Worm (Caenorhabditis elegans) whole organism, L4 larva: Measurements from ENCODE around the gene C06E1.9.

ENCODE experiments used
- D1046.2 ChIP-seq: fragments of 200-800 bp; sonication (Bioruptor generic); IDR thresholded peaks from 2 replicates; pipeline ENCODE4 v1.3.6; 2022; ENCODE audit warnings: missing genetic modification characterization, missing compliant biosample characterization
- F26F4.8 ChIP-seq: fragments of 200-800 bp; sonication (Bioruptor generic); conservative IDR thresholded peaks from 2 replicates; pipeline ENCODE4 v1.3.6; 2022; ENCODE audit warnings: missing genetic modification characterization, missing compliant biosample characterization
- F44E2.7 ChIP-seq: fragments of 200-800 bp; sonication (Bioruptor generic); IDR thresholded peaks from 2 replicates; pipeline ENCODE4 v2.1.2; 2022; ENCODE audit warnings: missing genetic modification characterization, missing compliant biosample characterization
- R02D3.7 ChIP-seq: fragments of 150-350 bp; sonication (generic microtip); optimal IDR thresholded peaks from 3 replicates; lab custom pipeline; 2014; ENCODE audit warnings: missing biosample characterization, missing genetic modification characterization
- T20F7.1 ChIP-seq: fragments of 200-800 bp; sonication (Bioruptor generic); optimal IDR thresholded peaks from 2 replicates; lab custom pipeline; 2018; ENCODE audit warnings: mild to moderate bottlenecking, missing genetic modification characterization, missing compliant biosample characterization
- T26A8.4 ChIP-seq: fragments of 200-800 bp; sonication (Bioruptor generic); IDR thresholded peaks from 2 replicates; pipeline ENCODE4 v1.3.6; 2022; ENCODE audit warnings: missing genetic modification characterization, missing compliant biosample characterization
- Y5F2A.4 ChIP-seq: fragments of 200-800 bp; sonication (Bioruptor generic); optimal IDR thresholded peaks from 2 replicates; lab custom pipeline; 2018; ENCODE audit warnings: mild to moderate bottlenecking, missing genetic modification characterization, missing compliant biosample characterization
- Y75B8A.6 ChIP-seq: fragments of 200-800 bp; sonication (Bioruptor generic); IDR thresholded peaks from 2 replicates; pipeline ENCODE4 v1.3.6; 2022; ENCODE audit warnings: missing genetic modification reagents, missing genetic modification characterization, missing compliant biosample characterization
- aha-1 ChIP-seq: fragments of 150-350 bp; peaks from one replicate; lab custom pipeline; 2014; ENCODE audit warnings: missing biosample characterization, missing genetic modification characterization
- aly-2 ChIP-seq: sonication (generic microtip); optimal IDR thresholded peaks from 2 replicates; lab custom pipeline; 2018; ENCODE audit warnings: missing biosample characterization, missing genetic modification characterization
- ceh-20 ChIP-seq: fragments of 200-800 bp; sonication (Bioruptor generic); IDR thresholded peaks from 2 replicates; pipeline ENCODE4 v1.3.6; 2022; ENCODE audit warnings: missing genetic modification reagents, missing genetic modification characterization, missing compliant biosample characterization
- ceh-28 ChIP-seq: fragments of 150-350 bp; optimal IDR thresholded peaks from 2 replicates; lab custom pipeline; 2014; ENCODE audit warnings: missing biosample characterization, missing genetic modification reagents, missing genetic modification characterization
- ceh-44 ChIP-seq: fragments of 200-800 bp; sonication (Bioruptor generic); IDR thresholded peaks from 2 replicates; pipeline ENCODE4 v1.3.6; 2022; ENCODE audit warnings: missing genetic modification reagents, missing genetic modification characterization, missing compliant biosample characterization
- ceh-62 ChIP-seq: sonication (generic microtip); optimal IDR thresholded peaks from 2 replicates; lab custom pipeline; 2017; ENCODE audit warnings: missing biosample characterization, missing genetic modification characterization
- ctbp-1 ChIP-seq: fragments of 200-800 bp; sonication (Bioruptor generic); IDR thresholded peaks from 2 replicates; pipeline ENCODE4 v1.3.6; 2022; ENCODE audit warnings: missing genetic modification reagents, missing genetic modification characterization, missing compliant biosample characterization
- daf-16 ChIP-seq, 3 experiments: sonication (generic microtip); optimal IDR thresholded peaks; 2 replicates each; lab custom pipeline; 2016 to 2017; ENCODE audit warnings: missing genetic modification characterization in 3 of 3, missing genetic modification reagents in 3 of 3, mild to moderate bottlenecking in 2 of 3, missing compliant biosample characterization in 2 of 3, missing biosample characterization in 1 of 3, moderate library complexity in 1 of 3
- dmd-8 ChIP-seq: fragments of 200-800 bp; sonication (Bioruptor generic); IDR thresholded peaks from 2 replicates; pipeline ENCODE4 v1.3.6; 2022; ENCODE audit warnings: missing genetic modification characterization, missing compliant biosample characterization
- dmd-9 ChIP-seq: fragments of 200-800 bp; sonication (Bioruptor generic); IDR thresholded peaks from 2 replicates; pipeline ENCODE4 v1.3.6; 2022; ENCODE audit warnings: missing genetic modification reagents, missing genetic modification characterization, missing compliant biosample characterization
- dve-1 ChIP-seq: sonication (generic microtip); optimal IDR thresholded peaks from 2 replicates; lab custom pipeline; 2017; ENCODE audit warnings: antibody characterized with exemption, mild to moderate bottlenecking, missing genetic modification characterization, missing compliant biosample characterization; ENCODE audit not compliant: insufficient read depth
- egl-43 ChIP-seq: fragments of 200-800 bp; sonication (Bioruptor generic); IDR thresholded peaks from 2 replicates; pipeline ENCODE4 v1.3.6; 2022; ENCODE audit warnings: missing genetic modification reagents, missing genetic modification characterization, missing compliant biosample characterization
- hlh-30 ChIP-seq: sonication (generic microtip); optimal IDR thresholded peaks from 2 replicates; lab custom pipeline; 2017; ENCODE audit warnings: antibody characterized with exemption, mild to moderate bottlenecking, missing genetic modification characterization, missing compliant biosample characterization; ENCODE audit not compliant: insufficient read depth
- hmg-1.1 ChIP-seq: fragments of 200-800 bp; sonication (Bioruptor generic); IDR thresholded peaks from 2 replicates; pipeline ENCODE4 v1.3.6; 2022; ENCODE audit warnings: missing genetic modification reagents, missing genetic modification characterization, missing compliant biosample characterization
- lim-7 ChIP-seq: fragments of 200-800 bp; sonication (Bioruptor generic); IDR thresholded peaks from 2 replicates; pipeline ENCODE4 v1.3.6; 2022; ENCODE audit warnings: missing genetic modification characterization, missing compliant biosample characterization
- lin-38 ChIP-seq: fragments of 200-800 bp; sonication (Bioruptor generic); IDR thresholded peaks from 2 replicates; pipeline ENCODE4 v1.3.6; 2022; ENCODE audit warnings: missing genetic modification reagents, missing genetic modification characterization, missing compliant biosample characterization
- lir-3 ChIP-seq: sonication (generic microtip); optimal IDR thresholded peaks from 2 replicates; lab custom pipeline; 2016; ENCODE audit warnings: mild to moderate bottlenecking, missing genetic modification characterization, missing compliant biosample characterization
- mes-2 ChIP-seq: sonication (generic microtip); optimal IDR thresholded peaks from 2 replicates; lab custom pipeline; 2016; ENCODE audit warnings: missing genotype, mild to moderate bottlenecking, missing genetic modification characterization, missing compliant biosample characterization; ENCODE audit not compliant: poor library complexity, severe bottlenecking
- nhr-28 ChIP-seq: fragments of 150-350 bp; optimal IDR thresholded peaks from 2 replicates; lab custom pipeline; 2014; ENCODE audit warnings: missing biosample characterization, missing genetic modification characterization
- nhr-41 ChIP-seq: fragments of 200-800 bp; sonication (Bioruptor generic); IDR thresholded peaks from 2 replicates; pipeline ENCODE4 v1.3.6; 2022; ENCODE audit warnings: missing genetic modification reagents, missing genetic modification characterization, missing compliant biosample characterization
- pha-4 ChIP-seq, 2 experiments: fragments of 150-350 bp in 1 of 2; fragments of 200-800 bp in 1 of 2; sonication (Bioruptor generic) in 1 of 2; IDR thresholded peaks in 1 of 2; optimal IDR thresholded peaks in 1 of 2; 2 replicates each; pipeline versions ENCODE4 v1.3.6 to Lab custom; 2014 to 2022; ENCODE audit warnings: missing genetic modification characterization in 2 of 2, missing genetic modification reagents in 2 of 2, missing biosample characterization in 1 of 2, missing compliant biosample characterization in 1 of 2
- rbr-2 ChIP-seq: sonication (generic microtip); optimal IDR thresholded peaks from 2 replicates; lab custom pipeline; 2016; ENCODE audit warnings: missing genotype, missing genetic modification characterization, missing compliant biosample characterization
- saeg-2 ChIP-seq: fragments of 200-800 bp; sonication (Bioruptor generic); IDR thresholded peaks from 2 replicates; pipeline ENCODE4 v1.3.6; 2022; ENCODE audit warnings: missing genetic modification reagents, missing genetic modification characterization, missing compliant biosample characterization
- skn-1 ChIP-seq: fragments of 150-350 bp; optimal IDR thresholded peaks from 2 replicates; lab custom pipeline; 2014; ENCODE audit warnings: missing biosample characterization, missing genetic modification characterization
- snpc-1.2 ChIP-seq: fragments of 200-800 bp; sonication (Bioruptor generic); IDR thresholded peaks from 2 replicates; pipeline ENCODE4 v1.3.6; 2022; ENCODE audit warnings: missing genetic modification reagents, missing genetic modification characterization, missing compliant biosample characterization
- unc-130 ChIP-seq: sonication (generic microtip); optimal IDR thresholded peaks from 2 replicates; lab custom pipeline; 2016; ENCODE audit warnings: missing genetic modification reagents, missing genetic modification characterization, missing compliant biosample characterization
- unc-62 ChIP-seq, 3 experiments: fragments of 150-350 bp in 1 of 3; sonication (generic microtip); optimal IDR thresholded peaks in 2 of 3; peaks in 1 of 3; 1 replicate in 1 of 3; 2 replicates in 2 of 3; lab custom pipeline; 2014 to 2017; ENCODE audit warnings: missing biosample characterization in 3 of 3, missing genetic modification characterization in 3 of 3, missing genetic modification reagents in 3 of 3, missing genotype in 1 of 3
- vab-7 ChIP-seq: fragments of 200-800 bp; sonication (Bioruptor generic); IDR thresholded peaks from 2 replicates; pipeline ENCODE4 v1.3.6; 2022; ENCODE audit warnings: missing genetic modification reagents, missing genetic modification characterization, missing compliant biosample characterization
- zag-1 ChIP-seq: fragments of 150-350 bp; optimal IDR thresholded peaks from 2 replicates; lab custom pipeline; 2014; ENCODE audit warnings: missing biosample characterization, missing genetic modification characterization
- zfp-3 ChIP-seq: fragments of 200-800 bp; sonication (Bioruptor generic); conservative IDR thresholded peaks from 2 replicates; pipeline ENCODE4 v1.3.6; 2022; ENCODE audit warnings: missing genetic modification reagents, missing genetic modification characterization, missing compliant biosample characterization
- zip-2 ChIP-seq: fragments of 150-350 bp; optimal IDR thresholded peaks from 2 replicates; lab custom pipeline; 2014; ENCODE audit warnings: missing biosample characterization, missing genetic modification characterization

Gene C06E1.9

DNA sequence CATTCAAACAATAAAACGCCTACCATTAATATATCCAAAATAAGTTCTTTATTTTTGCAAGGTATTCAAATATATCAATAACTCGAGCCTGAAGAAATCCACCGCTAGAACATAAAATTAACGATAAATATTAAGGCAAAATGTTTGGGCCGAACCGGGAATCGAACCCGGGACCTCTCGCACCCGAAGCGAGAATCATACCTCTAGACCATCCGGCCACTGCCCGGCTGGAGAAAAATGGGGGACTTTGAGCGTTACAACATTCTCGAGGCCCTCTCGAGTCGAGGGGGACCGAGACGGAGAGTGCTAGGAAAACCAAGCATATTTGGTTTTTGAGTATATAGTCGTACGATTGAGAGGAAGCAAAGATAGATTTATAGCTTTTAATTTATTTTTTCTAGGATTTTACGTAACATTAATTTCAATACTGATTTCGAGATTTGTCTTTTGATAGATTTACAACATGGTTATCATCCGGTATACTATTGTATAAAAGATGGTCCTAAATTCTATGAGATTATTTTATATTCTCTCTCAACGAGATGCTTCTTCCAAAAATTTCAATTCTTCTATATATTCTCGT, 40.7 kb upstream of the C06E1.9 start, which contains the start of gene flp-23 (continued):
- TF ChIP-seq aly-2 (tag; lab: Kevin White, UChicago) (no peak), zip-2 (no peak), ceh-20 (GFP tag; lab: Robert Waterston, UW) (0 out of 2 replicates have a peak, but pooled peaks have one; percentile 9), D1046.2 (GFP tag; lab: Robert Waterston, UW) (0 out of 2 replicates have a peak, but pooled peaks have one; percentile 58), T26A8.4 (peak; percentile 12; the same call in 1 of the 2 replicates), egl-43 (GFP tag; lab: Robert Waterston, UW) (no peak; the same call in none of the 2 replicates), zag-1 (tag; lab: Kevin White, UChicago) (no peak), dmd-9 (GFP tag; lab: Robert Waterston, UW) (no peak), nhr-28 (no peak), mes-2 (tag; lab: Kevin White, UChicago) (peak; percentile 73), rbr-2 (tag; lab: Kevin White, UChicago) (peak; percentile 35), zfp-3 (no peak), Y5F2A.4 (GFP tag; lab: Kevin White, UChicago) (no peak), dve-1 (peak; percentile 2), daf-16 (GFP tag; optimal IDR thresholded peaks at IDR 0.05; lab: Kevin White, UChicago) (peak in 1 of 2 experiments; percentile 18), daf-16 (tag; optimal IDR thresholded peaks at IDR 0.05; lab: Kevin White, UChicago) (peak; percentile 26), lim-7 (GFP tag; lab: Robert Waterston, UW) (peak; percentile 72), unc-62 (GFP tag; optimal IDR thresholded peaks at IDR 0.05 in 1 of 2; lab: Kevin White, UChicago) (peak in 1 of 2 experiments; percentile 58), unc-62 (tag; optimal IDR thresholded peaks at IDR 0.05; lab: Kevin White, UChicago) (no peak), hlh-30 (tag; lab: Kevin White, UChicago) (peak; percentile 40), pha-4 (GFP tag; IDR thresholded peaks at IDR 0.05; lab: Robert Waterston, UW) (peak; percentile 52; the same call in 1 of the 2 replicates), pha-4 (tag; optimal IDR thresholded peaks at IDR 0.05; lab: Kevin White, UChicago) (no peak), Y75B8A.6 (GFP tag; lab: Robert Waterston, UW) (no peak), ceh-28 (no peak), aha-1 (tag; lab: Kevin White, UChicago) (peak; percentile 98), ceh-62 (tag; lab: Kevin White, UChicago) (no peak)

DNA sequence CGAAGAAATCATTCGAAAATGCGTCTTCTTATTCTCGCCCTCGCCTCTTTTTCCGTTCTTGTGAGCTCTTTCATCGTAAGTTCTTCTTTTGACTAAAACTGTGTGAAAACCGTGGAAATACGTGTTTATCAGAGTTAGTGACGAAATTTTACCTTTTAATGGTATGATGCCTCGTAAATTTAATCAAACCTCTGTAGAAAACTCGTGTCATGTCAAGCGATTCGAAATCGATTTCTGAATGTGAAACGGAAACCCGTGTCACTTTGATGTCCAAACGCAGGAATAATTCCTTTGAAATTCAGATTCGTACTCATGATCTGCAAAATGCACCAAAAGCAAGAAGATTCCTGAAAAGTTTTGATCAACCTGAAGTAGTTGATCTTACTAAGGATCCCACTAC, 39.0 kb upstream of the C06E1.9 start, which contains the start of gene F22B7.3:
F22B7.3 (plus strand) TSS at position 301 of the 400 bp plus-strand sequence.
- TF ChIP-seq ceh-44 (no peak), dmd-8 (GFP tag; lab: Robert Waterston, UW) (no peak), unc-62 (GFP tag; optimal IDR thresholded peaks at IDR 0.05 in 1 of 2; lab: Kevin White, UChicago) (peak in 1 of 2 experiments; percentile 38), unc-62 (tag; optimal IDR thresholded peaks at IDR 0.05; lab: Kevin White, UChicago) (no peak), pha-4 (GFP tag; IDR thresholded peaks at IDR 0.05; lab: Robert Waterston, UW) (no peak), pha-4 (tag; optimal IDR thresholded peaks at IDR 0.05; lab: Kevin White, UChicago) (no peak)
- TF ChIP-seq, all 104 proteins: peak for 1

DNA sequence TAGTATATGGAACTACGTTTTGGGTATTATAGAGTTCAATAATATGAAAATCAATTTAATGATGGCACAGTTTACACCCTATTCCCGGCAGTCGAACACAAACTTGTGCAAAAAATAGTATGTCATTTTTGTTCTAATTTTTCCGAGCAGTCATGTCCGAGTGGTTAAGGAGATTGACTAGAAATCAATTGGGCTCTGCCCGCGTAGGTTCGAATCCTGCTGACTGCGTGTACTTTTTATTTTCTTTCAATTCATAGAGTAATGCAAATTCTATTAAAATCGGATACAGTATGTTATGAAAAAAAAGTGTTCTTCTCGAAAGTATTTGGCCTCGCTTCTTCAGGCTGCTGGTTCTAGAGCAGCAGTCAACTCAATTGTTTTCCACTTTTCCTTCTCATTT, 36.4 kb upstream of the C06E1.9 start:
- 0 out of 2 replicates have a peak, but pooled peaks have one; percentile 12 for TF ChIP-seq hmg-1.1
- TF ChIP-seq rbr-2 (tag; lab: Kevin White, UChicago), result no peak
- no peak for TF ChIP-seq lin-38 (GFP tag; lab: Robert Waterston, UW)
- peak; percentile 66; the same call in 1 of the 2 replicates for TF ChIP-seq pha-4 (GFP tag; IDR thresholded peaks at IDR 0.05; lab: Robert Waterston, UW)
- TF ChIP-seq pha-4 (tag; optimal IDR thresholded peaks at IDR 0.05; lab: Kevin White, UChicago), result no peak
- TF ChIP-seq daf-16 (GFP tag; optimal IDR thresholded peaks at IDR 0.05; lab: Kevin White, UChicago), result peak in 1 of 2 experiments; percentile 45
- peak; percentile 35 for TF ChIP-seq daf-16 (tag; optimal IDR thresholded peaks at IDR 0.05; lab: Kevin White, UChicago)
- TF ChIP-seq mes-2 (tag; lab: Kevin White, UChicago), result peak; percentile 54
- 0 out of 2 replicates have a peak, but pooled peaks have one; percentile 15 for TF ChIP-seq ceh-20 (GFP tag; lab: Robert Waterston, UW)
- TF ChIP-seq F26F4.8 (GFP tag; lab: Robert Waterston, UW), result 0 out of 2 replicates have a peak, but pooled peaks have one; percentile 42
- peak; percentile 26 for TF ChIP-seq unc-130 (GFP tag; lab: Kevin White, UChicago)
- TF ChIP-seq ceh-44, result 0 out of 2 replicates have a peak, but pooled peaks have one; percentile 39
- TF ChIP-seq zag-1 (tag; lab: Kevin White, UChicago), result no peak
- TF ChIP-seq F44E2.7 (GFP tag; lab: Robert Waterston, UW), result 0 out of 2 replicates have a peak, but pooled peaks have one; percentile 60
- TF ChIP-seq ctbp-1 (GFP tag; lab: Robert Waterston, UW), result 0 out of 2 replicates have a peak, but pooled peaks have one; percentile 32
- TF ChIP-seq skn-1 (tag; lab: Kevin White, UChicago), result no peak
- TF ChIP-seq lim-7 (GFP tag; lab: Robert Waterston, UW), result peak; percentile 77
- TF ChIP-seq saeg-2 (GFP tag; lab: Robert Waterston, UW), result 0 out of 2 replicates have a peak, but pooled peaks have one; percentile 26
- TF ChIP-seq R02D3.7 (tag; lab: Kevin White, UChicago), result no peak
- 0 out of 2 replicates have a peak, but pooled peaks have one; percentile 11 for TF ChIP-seq T26A8.4
- TF ChIP-seq nhr-41, result 0 out of 2 replicates have a peak, but pooled peaks have one; percentile 25
- peak; percentile 37; the same call in 1 of the 2 replicates for TF ChIP-seq snpc-1.2
- peak; percentile 71 for TF ChIP-seq vab-7 (GFP tag; lab: Robert Waterston, UW)
- TF ChIP-seq T20F7.1 (GFP tag; lab: Kevin White, UChicago), result peak; percentile 13
- 0 out of 2 replicates have a peak, but pooled peaks have one; percentile 47 for TF ChIP-seq D1046.2 (GFP tag; lab: Robert Waterston, UW)
- no peak for TF ChIP-seq lir-3 (tag; lab: Kevin White, UChicago)
